Worm (Caenorhabditis elegans) whole organism, L4 larva: Measurements from ENCODE around the gene sre-26.

Source experiments
- aha-1 ChIP-seq: fragments of 150-350 bp; peaks from one replicate; lab custom pipeline; 2014; ENCODE audit warnings: missing biosample characterization, missing genetic modification characterization
- ceh-28 ChIP-seq: fragments of 150-350 bp; optimal IDR thresholded peaks from 2 replicates; lab custom pipeline; 2014; ENCODE audit warnings: missing biosample characterization, missing genetic modification reagents, missing genetic modification characterization
- dpl-1 ChIP-seq: fragments of 150-350 bp; optimal IDR thresholded peaks from 2 replicates; lab custom pipeline; 2014; ENCODE audit warnings: missing biosample characterization, missing genetic modification reagents, missing genetic modification characterization
- fos-1 ChIP-seq: fragments of 150-350 bp; optimal IDR thresholded peaks from 2 replicates; lab custom pipeline; 2014; ENCODE audit warnings: missing biosample characterization, missing genetic modification characterization
- lin-39 ChIP-seq: fragments of 150-350 bp; optimal IDR thresholded peaks from 2 replicates; lab custom pipeline; 2014; ENCODE audit warnings: missing biosample characterization, missing genetic modification reagents, missing genetic modification characterization
- lsy-2 ChIP-seq, 2 experiments: fragments of 150-350 bp in 1 of 2; sonication (generic microtip) in 1 of 2; optimal IDR thresholded peaks; 2 replicates each; lab custom pipeline; 2014 to 2017; ENCODE audit warnings: missing biosample characterization in 2 of 2, missing genetic modification characterization in 2 of 2
- nhr-237 ChIP-seq: sonication (generic microtip); optimal IDR thresholded peaks from 2 replicates; lab custom pipeline; 2017; ENCODE audit warnings: missing biosample characterization, missing genetic modification characterization
- pha-4 ChIP-seq, 2 experiments: fragments of 150-350 bp in 1 of 2; fragments of 200-800 bp in 1 of 2; sonication (Bioruptor generic) in 1 of 2; IDR thresholded peaks in 1 of 2; optimal IDR thresholded peaks in 1 of 2; 2 replicates each; pipeline versions ENCODE4 v1.3.6 to Lab custom; 2014 to 2022; ENCODE audit warnings: missing genetic modification characterization in 2 of 2, missing genetic modification reagents in 2 of 2, missing biosample characterization in 1 of 2, missing compliant biosample characterization in 1 of 2
- snpc-4 ChIP-seq: fragments of 150-350 bp; optimal IDR thresholded peaks from 2 replicates; lab custom pipeline; 2014; ENCODE audit warnings: missing biosample characterization, missing genetic modification characterization
- zag-1 ChIP-seq: fragments of 150-350 bp; optimal IDR thresholded peaks from 2 replicates; lab custom pipeline; 2014; ENCODE audit warnings: missing biosample characterization, missing genetic modification characterization
- ztf-11 ChIP-seq: fragments of 150-350 bp; optimal IDR thresholded peaks from 2 replicates; lab custom pipeline; 2014; ENCODE audit warnings: missing biosample characterization, missing genetic modification characterization

DNA sequence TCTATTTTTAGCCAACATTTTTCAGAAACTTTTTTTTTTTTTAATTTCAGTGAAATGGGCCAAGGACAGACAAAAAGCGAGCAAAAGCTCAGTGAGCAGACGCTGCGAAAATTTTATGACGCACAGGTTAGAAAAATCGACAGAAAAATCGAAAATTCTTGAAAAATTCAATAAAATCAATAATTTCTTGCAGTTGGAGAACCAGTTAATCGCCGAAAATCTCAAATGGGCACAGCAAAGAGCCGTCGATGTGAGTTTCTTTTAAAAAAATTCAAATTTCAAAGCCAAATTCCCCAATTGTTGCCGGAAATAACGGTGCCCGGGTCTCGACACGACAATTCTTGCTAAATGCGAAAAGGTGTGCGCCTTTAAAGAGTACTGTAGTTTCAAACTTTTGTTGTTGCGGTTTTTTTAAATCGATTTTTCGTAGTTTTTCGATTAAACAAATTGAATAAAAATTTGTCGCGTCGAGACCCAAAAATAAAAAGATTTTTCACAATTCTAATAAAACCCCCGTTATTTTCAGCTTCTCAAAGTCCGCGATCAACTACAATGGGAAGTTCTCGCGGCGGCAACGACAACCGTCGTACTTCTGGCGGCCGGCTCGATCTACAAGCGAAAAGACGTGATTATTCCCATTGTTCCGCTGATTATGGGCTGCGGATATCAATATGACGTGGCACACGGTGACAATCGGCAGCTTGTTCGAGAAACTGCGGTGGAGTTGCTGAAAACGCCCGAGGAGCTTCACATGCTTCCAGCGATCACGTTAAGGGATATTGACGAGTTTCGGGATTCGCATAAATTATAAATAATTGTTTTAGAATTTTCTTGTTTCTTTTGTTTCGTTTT is 40.4 kb upstream of the sre-26 start, which contains the start of gene tag-280:
- TF ChIP-seq lin-39 (no peak), snpc-4 (tag; lab: Kevin White, UChicago) (no peak), dpl-1 (GFP tag; lab: Kevin White, UChicago) (no peak), zag-1 (tag; lab: Kevin White, UChicago) (no peak), ztf-11 (tag; lab: Kevin White, UChicago) (no peak), nhr-237 (tag; lab: Kevin White, UChicago) (no peak), lsy-2 (tag; optimal IDR thresholded peaks at IDR 0.05; lab: Kevin White, UChicago) (no peak), aha-1 (no peak), pha-4 (GFP tag; IDR thresholded peaks at IDR 0.05; lab: Robert Waterston, UW) (no peak), pha-4 (tag; optimal IDR thresholded peaks at IDR 0.05; lab: Kevin White, UChicago) (no peak), ceh-28 (tag; lab: Kevin White, UChicago) (no peak), fos-1 (tag; lab: Kevin White, UChicago) (no peak)
